Fruit fly (Drosophila melanogaster) S2 (cell line): ENCODE measurements around the gene ush.

Experiments used
- CG8478 ChIP-seq: fragments of >200 bp; optimal IDR thresholded peaks from 2 replicates; lab custom pipeline; 2018
- CTCF ChIP-seq, 2 experiments: fragments of >200 bp; optimal IDR thresholded peaks; 2 replicates each; lab custom pipeline; 2018

dm6 chr2L:521001-521827 is 45.2 kb downstream of the ush start:
- TF ChIP-seq CG8478 (lab: Kevin White, UChicago) (no peak), CTCF (optimal IDR thresholded peaks at IDR 0.05; lab: Kevin White, UChicago) (no peak)
